Fruit fly (Drosophila melanogaster) whole organism, embryonic: Measurements from ENCODE around the gene CG14282.

Experiments
- Abd-B ChIP-seq: fragments of 200-800 bp; sonication (Bioruptor generic); optimal IDR thresholded peaks from 2 replicates; lab custom pipeline; 2018; ENCODE audit warnings: missing biosample characterization, mild to moderate bottlenecking, missing genetic modification characterization, moderate library complexity
- Ada2b ChIP-seq: fragments of 200-800 bp; sonication (Bioruptor generic); IDR thresholded peaks from 2 replicates; pipeline ENCODE4 v1.3.6; 2022; ENCODE audit warnings: missing biosample characterization, missing genetic modification characterization
- Antp ChIP-seq: fragments of 200-800 bp; sonication (Bioruptor generic); optimal IDR thresholded peaks from 3 replicates; lab custom pipeline; 2016; ENCODE audit warnings: missing biosample characterization, missing genetic modification characterization
- CG10274 ChIP-seq: fragments of 200-800 bp; sonication (Bioruptor generic); optimal IDR thresholded peaks from 3 replicates; lab custom pipeline; 2017; ENCODE audit warnings: missing biosample characterization, mild to moderate bottlenecking, missing genetic modification characterization
- CG10979 ChIP-seq: fragments of 200-800 bp; sonication (Bioruptor generic); optimal IDR thresholded peaks from 2 replicates; lab custom pipeline; 2018; ENCODE audit warnings: missing biosample characterization, mild to moderate bottlenecking, missing genetic modification characterization, moderate library complexity
- CG11398 ChIP-seq: fragments of 200-800 bp; sonication (Bioruptor generic); optimal IDR thresholded peaks from 2 replicates; lab custom pipeline; 2016; ENCODE audit warnings: missing biosample characterization, missing genetic modification characterization
- CG11696 ChIP-seq: fragments of 200-800 bp; sonication (Bioruptor generic); IDR thresholded peaks from 2 replicates; pipeline ENCODE4 v1.3.6; 2022; ENCODE audit warnings: missing biosample characterization, missing genetic modification characterization
- CG12391 ChIP-seq: fragments of 200-800 bp; sonication (Bioruptor generic); optimal IDR thresholded peaks from 3 replicates; lab custom pipeline; 2018; ENCODE audit warnings: missing biosample characterization, mild to moderate bottlenecking, missing genetic modification characterization, moderate library complexity
- CG17186 ChIP-seq: fragments of 200-800 bp; sonication (Bioruptor generic); optimal IDR thresholded peaks from 3 replicates; lab custom pipeline; 2017; ENCODE audit warnings: missing biosample characterization, missing genetic modification reagents, missing genetic modification characterization
- CG18262 ChIP-seq: fragments of 200-800 bp; optimal IDR thresholded peaks from 3 replicates; lab custom pipeline; 2019; ENCODE audit warnings: missing biosample characterization, mild to moderate bottlenecking, missing genetic modification characterization, moderate library complexity
- CG18476 ChIP-seq: fragments of 200-800 bp; sonication (Bioruptor generic); optimal IDR thresholded peaks from 2 replicates; lab custom pipeline; 2016; ENCODE audit warnings: missing biosample characterization, mild to moderate bottlenecking, missing genetic modification characterization
- CG18619 ChIP-seq: fragments of 200-800 bp; sonication (Bioruptor generic); optimal IDR thresholded peaks from 3 replicates; lab custom pipeline; 2017; ENCODE audit warnings: missing biosample characterization, mild to moderate bottlenecking, missing genetic modification characterization
- CG2712 ChIP-seq: fragments of 200-800 bp; optimal IDR thresholded peaks from 3 replicates; lab custom pipeline; 2019; ENCODE audit warnings: missing biosample characterization, mild to moderate bottlenecking, missing genetic modification characterization, moderate library complexity
- CG3065 ChIP-seq: fragments of 200-800 bp; sonication (Bioruptor generic); optimal IDR thresholded peaks from 2 replicates; lab custom pipeline; 2016; ENCODE audit warnings: missing biosample characterization, missing genetic modification characterization
- CG3838 ChIP-seq: fragments of 200-800 bp; sonication (Bioruptor generic); optimal IDR thresholded peaks from 3 replicates; lab custom pipeline; 2016; ENCODE audit warnings: missing biosample characterization, missing genetic modification characterization
- CG3847 ChIP-seq: fragments of 200-800 bp; sonication (Bioruptor generic); IDR thresholded peaks from 2 replicates; pipeline ENCODE4 v1.3.6; 2022; ENCODE audit warnings: missing biosample characterization, missing genetic modification characterization
- CG42726 ChIP-seq: fragments of 200-800 bp; sonication (Bioruptor generic); IDR thresholded peaks from 2 replicates; pipeline ENCODE4 v1.3.6; 2022; ENCODE audit warnings: missing biosample characterization, missing genetic modification characterization; ENCODE audit not compliant: partially characterized antibody
- CG4617 ChIP-seq: fragments of 200-800 bp; sonication (Bioruptor generic); optimal IDR thresholded peaks from 3 replicates; lab custom pipeline; 2016; ENCODE audit warnings: missing biosample characterization, missing genetic modification characterization, borderline replicate concordance
- CG4707 ChIP-seq: fragments of 200-800 bp; sonication (Bioruptor generic); optimal IDR thresholded peaks from 2 replicates; lab custom pipeline; 2018; ENCODE audit warnings: missing biosample characterization, mild to moderate bottlenecking, missing genetic modification characterization, moderate library complexity
- CG6175 ChIP-seq: fragments of 200-800 bp; sonication (Bioruptor generic); IDR thresholded peaks from 3 replicates; pipeline ENCODE4 v1.3.6; 2022; ENCODE audit warnings: missing biosample characterization, missing genetic modification characterization
- CG6689 ChIP-seq: fragments of 200-800 bp; sonication (Bioruptor generic); IDR thresholded peaks from 2 replicates; pipeline ENCODE4 v1.3.6; 2022; ENCODE audit warnings: missing biosample characterization, missing genetic modification characterization
- CG7357 ChIP-seq: fragments of 200-800 bp; sonication (Bioruptor generic); IDR thresholded peaks from 3 replicates; pipeline ENCODE4 v1.3.6; 2022; ENCODE audit warnings: missing biosample characterization, missing genetic modification characterization
- CG7963 ChIP-seq: fragments of 200-800 bp; sonication (Bioruptor generic); IDR thresholded peaks from 3 replicates; pipeline ENCODE4 v1.3.6; 2022; ENCODE audit warnings: missing biosample characterization, missing genetic modification characterization; ENCODE audit not compliant: partially characterized antibody
- CG7987 ChIP-seq: fragments of 200-800 bp; sonication (Bioruptor generic); optimal IDR thresholded peaks from 2 replicates; lab custom pipeline; 2018; ENCODE audit warnings: missing biosample characterization, mild to moderate bottlenecking, missing genetic modification characterization, moderate library complexity
- CG9609 ChIP-seq: fragments of 200-800 bp; sonication (Bioruptor generic); optimal IDR thresholded peaks from 3 replicates; lab custom pipeline; 2016; ENCODE audit warnings: missing biosample characterization, missing genetic modification characterization
- Fer3 ChIP-seq: fragments of 200-800 bp; sonication (Bioruptor generic); optimal IDR thresholded peaks from 2 replicates; lab custom pipeline; 2018; ENCODE audit warnings: missing biosample characterization, mild to moderate bottlenecking, missing genetic modification characterization, moderate library complexity
- MBD-R2 ChIP-seq: fragments of 200-800 bp; sonication (Bioruptor generic); IDR thresholded peaks from 2 replicates; pipeline ENCODE4 v1.3.6; 2022; ENCODE audit warnings: missing biosample characterization, missing genetic modification characterization
- MESR4 ChIP-seq: fragments of 200-800 bp; sonication (Bioruptor generic); optimal IDR thresholded peaks from 2 replicates; lab custom pipeline; 2018; ENCODE audit warnings: missing biosample characterization, mild to moderate bottlenecking, missing genetic modification characterization, moderate library complexity
- Mrtf ChIP-seq: fragments of 200-800 bp; sonication (Bioruptor generic); IDR thresholded peaks from 3 replicates; pipeline ENCODE4 v1.3.6; 2022; ENCODE audit warnings: missing biosample characterization, missing genetic modification characterization
- NfI ChIP-seq: fragments of 200-800 bp; sonication (Bioruptor generic); optimal IDR thresholded peaks from 3 replicates; lab custom pipeline; 2018; ENCODE audit warnings: missing biosample characterization, mild to moderate bottlenecking, missing genetic modification characterization, moderate library complexity
- Rfx ChIP-seq: fragments of 200-800 bp; sonication (Bioruptor generic); IDR thresholded peaks from 2 replicates; pipeline ENCODE4 v1.3.6; 2022; ENCODE audit warnings: missing biosample characterization, missing genetic modification characterization
- Sin3A ChIP-seq: fragments of >200 bp; optimal IDR thresholded peaks from 2 replicates; lab custom pipeline; 2018
- Tbp ChIP-seq: fragments of >200 bp; optimal IDR thresholded peaks from 2 replicates; lab custom pipeline; 2018; ENCODE audit warnings: missing biosample characterization, missing genetic modification characterization
- ac ChIP-seq: fragments of 200-800 bp; sonication (Bioruptor generic); optimal IDR thresholded peaks from 3 replicates; lab custom pipeline; 2017; ENCODE audit warnings: missing biosample characterization, mild to moderate bottlenecking, missing genetic modification characterization
- bigmax ChIP-seq: fragments of 200-800 bp; sonication (Bioruptor generic); optimal IDR thresholded peaks from 2 replicates; lab custom pipeline; 2018; ENCODE audit warnings: missing biosample characterization, mild to moderate bottlenecking, missing genetic modification characterization
- bowl ChIP-seq: fragments of 200-800 bp; sonication (Bioruptor generic); IDR thresholded peaks from 2 replicates; pipeline ENCODE4 v1.3.6; 2022; ENCODE audit warnings: missing biosample characterization, missing genetic modification characterization
- bsh ChIP-seq, 2 experiments: fragments of 200-800 bp; sonication (Bioruptor generic); optimal IDR thresholded peaks; 2 replicates each; lab custom pipeline; 2017 to 2018; ENCODE audit warnings: mild to moderate bottlenecking in 2 of 2, missing biosample characterization in 2 of 2, missing genetic modification characterization in 2 of 2, moderate library complexity in 1 of 2
- chn ChIP-seq: fragments of 200-800 bp; sonication (Bioruptor generic); optimal IDR thresholded peaks from 2 replicates; lab custom pipeline; 2016; ENCODE audit warnings: missing biosample characterization, missing genetic modification characterization
- da ChIP-seq: fragments of 200-800 bp; sonication (Bioruptor generic); optimal IDR thresholded peaks from 2 replicates; lab custom pipeline; 2016; ENCODE audit warnings: missing biosample characterization, missing genetic modification characterization
- dm ChIP-seq: fragments of 200-800 bp; sonication (Bioruptor generic); optimal IDR thresholded peaks from 3 replicates; lab custom pipeline; 2016; ENCODE audit warnings: missing biosample characterization, missing genetic modification characterization
- gem ChIP-seq: fragments of 200-800 bp; sonication (Bioruptor generic); optimal IDR thresholded peaks from 2 replicates; lab custom pipeline; 2019; ENCODE audit warnings: missing biosample characterization, mild to moderate bottlenecking, missing genetic modification characterization, moderate library complexity
- gfzf ChIP-seq: fragments of 200-800 bp; sonication (Bioruptor generic); optimal IDR thresholded peaks from 2 replicates; lab custom pipeline; 2016; ENCODE audit warnings: missing biosample characterization, mild to moderate bottlenecking, missing genetic modification characterization, moderate library complexity
- grn ChIP-seq: fragments of 200-800 bp; sonication (Bioruptor generic); optimal IDR thresholded peaks from 3 replicates; lab custom pipeline; 2017; ENCODE audit warnings: missing biosample characterization, missing genetic modification characterization
- gsb-n ChIP-seq: fragments of 200-800 bp; sonication (Bioruptor generic); optimal IDR thresholded peaks from 3 replicates; lab custom pipeline; 2018; ENCODE audit warnings: missing biosample characterization, mild to moderate bottlenecking, missing genetic modification characterization
- kah ChIP-seq: fragments of 200-800 bp; sonication (Bioruptor generic); optimal IDR thresholded peaks from 2 replicates; lab custom pipeline; 2018; ENCODE audit warnings: missing biosample characterization, mild to moderate bottlenecking, missing genetic modification characterization
- lilli ChIP-seq: fragments of 200-800 bp; sonication (Bioruptor generic); optimal IDR thresholded peaks from 3 replicates; lab custom pipeline; 2016; ENCODE audit warnings: missing biosample characterization, missing genetic modification characterization
- org-1 ChIP-seq: fragments of 200-800 bp; sonication (Bioruptor generic); optimal IDR thresholded peaks from 2 replicates; lab custom pipeline; 2017; ENCODE audit warnings: missing biosample characterization, missing genetic modification characterization
- peb ChIP-seq: fragments of 200-800 bp; sonication (Bioruptor generic); IDR thresholded peaks from 2 replicates; pipeline ENCODE4 v1.3.6; 2022; ENCODE audit warnings: missing biosample characterization, missing genetic modification characterization
- psq ChIP-seq: fragments of 200-800 bp; sonication (Bioruptor generic); optimal IDR thresholded peaks from 2 replicates; lab custom pipeline; 2017; ENCODE audit warnings: missing biosample characterization, missing genetic modification characterization
- ro ChIP-seq: fragments of 200-800 bp; sonication (Bioruptor generic); IDR thresholded peaks from 2 replicates; pipeline ENCODE4 v1.3.6; 2022; ENCODE audit warnings: missing biosample characterization, missing genetic modification characterization
- tgo ChIP-seq: fragments of 200-800 bp; sonication (Bioruptor generic); IDR thresholded peaks from 3 replicates; pipeline ENCODE4 v1.3.6; 2022; ENCODE audit warnings: missing biosample characterization, missing genetic modification characterization
- trem ChIP-seq: fragments of 200-800 bp; optimal IDR thresholded peaks from 3 replicates; lab custom pipeline; 2019; ENCODE audit warnings: missing biosample characterization, mild to moderate bottlenecking, missing genetic modification characterization, moderate library complexity
- ttk ChIP-seq: fragments of 200-800 bp; sonication (Bioruptor generic); IDR thresholded peaks from 2 replicates; pipeline ENCODE4 v2.1.2; 2022; ENCODE audit warnings: missing biosample characterization, missing genetic modification characterization

Gene CG14282

dm6 chr3R:19181214-19181613 lies 4.4 kb downstream of the CG14282 start:
- TF ChIP-seq CG4617 (GFP tag; lab: Kevin White, UChicago): no peak
- TF ChIP-seq CG4707 (GFP tag; lab: Kevin White, UChicago): no peak
- no peak for TF ChIP-seq Antp
- TF ChIP-seq CG6689 (GFP tag; lab: Robert Waterston, UW): no peak
- no peak for TF ChIP-seq MBD-R2 (GFP tag; lab: Robert Waterston, UW)
- TF ChIP-seq CG10274: no peak
- TF ChIP-seq CG42726 (GFP tag; lab: Robert Waterston, UW): no peak
- TF ChIP-seq Tbp (GFP tag; lab: Kevin White, UChicago): no peak
- no peak for TF ChIP-seq gsb-n
- TF ChIP-seq peb (GFP tag; lab: Robert Waterston, UW): no peak
- no peak for TF ChIP-seq CG10979 (tag; lab: Kevin White, UChicago)
- TF ChIP-seq bowl (GFP tag; lab: Robert Waterston, UW): no peak
- no peak for TF ChIP-seq dm
- TF ChIP-seq CG12391 (tag; lab: Kevin White, UChicago): peak; percentile 28
- TF ChIP-seq ac (GFP tag; lab: Kevin White, UChicago): no peak
- no peak for TF ChIP-seq CG11696
- no peak for TF ChIP-seq Sin3A
- no peak for TF ChIP-seq CG18476 (GFP tag; lab: Kevin White, UChicago)
- TF ChIP-seq bsh (GFP tag; optimal IDR thresholded peaks at IDR 0.05; lab: Kevin White, UChicago): peak in 1 of 2 experiments; percentile 52
- no peak for TF ChIP-seq tgo (GFP tag; lab: Robert Waterston, UW)
- no peak for TF ChIP-seq CG6175 (GFP tag; lab: Robert Waterston, UW)
- TF ChIP-seq bigmax: no peak
- peak; percentile 15 for TF ChIP-seq NfI (GFP tag; lab: Kevin White, UChicago)
- no peak for TF ChIP-seq psq (GFP tag; lab: Kevin White, UChicago)
- TF ChIP-seq CG11398: no peak
- TF ChIP-seq CG3847: peak; percentile 21; the same call in 1 of the 2 replicates
- TF ChIP-seq CG7963 (GFP tag; lab: Robert Waterston, UW): no peak
- TF ChIP-seq lilli: peak; percentile 7
- no peak for TF ChIP-seq CG7357 (GFP tag; lab: Robert Waterston, UW)
- TF ChIP-seq kah (GFP tag; lab: Kevin White, UChicago): no peak
- no peak for TF ChIP-seq MESR4 (GFP tag; lab: Kevin White, UChicago)
- no peak for TF ChIP-seq Ada2b (GFP tag; lab: Robert Waterston, UW)
- no peak for TF ChIP-seq Abd-B
- TF ChIP-seq grn (GFP tag; lab: Kevin White, UChicago): no peak
- no peak for TF ChIP-seq ro
- peak; percentile 4 for TF ChIP-seq CG18262
- TF ChIP-seq CG3065: no peak
- TF ChIP-seq Mrtf: no peak
- TF ChIP-seq da (GFP tag; lab: Kevin White, UChicago): no peak
- TF ChIP-seq CG9609: no peak
- TF ChIP-seq trem (tag; lab: Kevin White, UChicago): no peak
- 0 out of 2 replicates have a peak, but pooled peaks have one; percentile 6 for TF ChIP-seq ttk
- no peak for TF ChIP-seq CG7987 (GFP tag; lab: Kevin White, UChicago)
- TF ChIP-seq CG3838 (GFP tag; lab: Kevin White, UChicago): no peak
- no peak for TF ChIP-seq chn
- TF ChIP-seq gem: peak; percentile 43
- TF ChIP-seq org-1 (GFP tag; lab: Kevin White, UChicago): no peak
- TF ChIP-seq gfzf (GFP tag; lab: Kevin White, UChicago): no peak
- no peak for TF ChIP-seq CG17186 (GFP tag; lab: Kevin White, UChicago)
- no peak for TF ChIP-seq Rfx
- no peak for TF ChIP-seq CG18619
- no peak for TF ChIP-seq CG2712 (tag; lab: Kevin White, UChicago)
- peak; percentile 7 for TF ChIP-seq Fer3 (tag; lab: Kevin White, UChicago)
